Worm (Caenorhabditis elegans) whole organism, mixed stage, embryonic: ENCODE results near the gene fbxa-107.
A peak's percentile ranks its signal among the peaks of the same experiment; 100 is the strongest.

Source experiments
- M03D4.4 ChIP-seq: sonication (generic microtip); optimal IDR thresholded peaks from 2 replicates; lab custom pipeline; 2017; ENCODE audit warnings: mild to moderate bottlenecking, missing genetic modification characterization, missing compliant biosample characterization
- bed-3 ChIP-seq: fragments of 200-800 bp; sonication (Bioruptor generic); optimal IDR thresholded peaks from 3 replicates; lab custom pipeline; 2018; ENCODE audit warnings: mild to moderate bottlenecking, missing genetic modification characterization, moderate library complexity, missing compliant biosample characterization
- ceh-39 ChIP-seq: fragments of 150-350 bp; optimal IDR thresholded peaks from 2 replicates; lab custom pipeline; 2014; ENCODE audit warnings: missing biosample characterization, missing genetic modification characterization
- ceh-43 ChIP-seq: fragments of 200-800 bp; sonication (Bioruptor generic); optimal IDR thresholded peaks from 2 replicates; lab custom pipeline; 2018; ENCODE audit warnings: mild to moderate bottlenecking, missing genetic modification characterization, moderate library complexity, missing compliant biosample characterization
- ceh-83 ChIP-seq: fragments of 200-800 bp; sonication (Bioruptor generic); optimal IDR thresholded peaks from 2 replicates; lab custom pipeline; 2018; ENCODE audit warnings: mild to moderate bottlenecking, missing genetic modification characterization, missing compliant biosample characterization
- ces-1 ChIP-seq: fragments of 150-350 bp; optimal IDR thresholded peaks from 2 replicates; lab custom pipeline; 2014; ENCODE audit warnings: missing biosample characterization, missing genetic modification reagents, missing genetic modification characterization
- cnd-1 ChIP-seq: fragments of 200-800 bp; sonication (Bioruptor generic); optimal IDR thresholded peaks from 2 replicates; lab custom pipeline; 2018; ENCODE audit warnings: mild to moderate bottlenecking, missing genetic modification characterization, missing compliant biosample characterization
- drap-1 ChIP-seq: fragments of 200-800 bp; sonication (Bioruptor generic); optimal IDR thresholded peaks from 3 replicates; lab custom pipeline; 2018; ENCODE audit warnings: mild to moderate bottlenecking, missing genetic modification characterization, missing compliant biosample characterization
- elt-1 ChIP-seq: sonication (generic microtip); optimal IDR thresholded peaks from 2 replicates; lab custom pipeline; 2017; ENCODE audit warnings: missing genetic modification characterization, mild to moderate bottlenecking, missing compliant biosample characterization, antibody characterized with exemption, moderate library complexity, borderline replicate concordance; ENCODE audit not compliant: insufficient read depth
- elt-3 ChIP-seq: fragments of 150-350 bp; optimal IDR thresholded peaks from 2 replicates; lab custom pipeline; 2014; ENCODE audit warnings: missing biosample characterization, missing genetic modification characterization
- flh-1 ChIP-seq: fragments of 200-800 bp; sonication (Bioruptor generic); optimal IDR thresholded peaks from 2 replicates; lab custom pipeline; 2018; ENCODE audit warnings: mild to moderate bottlenecking, missing genetic modification characterization, moderate library complexity, missing compliant biosample characterization
- ham-2 ChIP-seq: fragments of 200-800 bp; sonication (Bioruptor generic); optimal IDR thresholded peaks from 2 replicates; lab custom pipeline; 2018; ENCODE audit warnings: mild to moderate bottlenecking, missing genetic modification characterization, missing compliant biosample characterization
- hlh-1 ChIP-seq: fragments of 150-350 bp; optimal IDR thresholded peaks from 2 replicates; lab custom pipeline; 2014; ENCODE audit warnings: missing biosample characterization, missing genetic modification reagents, missing genetic modification characterization
- lin-13 ChIP-seq: fragments of 150-350 bp; optimal IDR thresholded peaks from 2 replicates; lab custom pipeline; 2014; ENCODE audit warnings: missing biosample characterization, missing genetic modification characterization
- lsy-2 ChIP-seq: fragments of 150-350 bp; optimal IDR thresholded peaks from 2 replicates; lab custom pipeline; 2014; ENCODE audit warnings: missing biosample characterization, missing genetic modification characterization
- mab-5 ChIP-seq: fragments of 150-350 bp; optimal IDR thresholded peaks from 2 replicates; lab custom pipeline; 2014; ENCODE audit warnings: missing biosample characterization, missing genetic modification characterization
- mep-1 ChIP-seq: fragments of 150-350 bp; optimal IDR thresholded peaks from 2 replicates; lab custom pipeline; 2017; ENCODE audit warnings: missing biosample characterization, missing genetic modification reagents, missing genetic modification characterization, inconsistent platforms
- mls-2 ChIP-seq: sonication (generic microtip); optimal IDR thresholded peaks from 2 replicates; lab custom pipeline; 2016; ENCODE audit warnings: mild to moderate bottlenecking, missing genetic modification characterization, moderate library complexity, missing compliant biosample characterization
- nhr-12 ChIP-seq: fragments of 150-350 bp; optimal IDR thresholded peaks from 2 replicates; lab custom pipeline; 2014; ENCODE audit warnings: missing biosample characterization, missing genetic modification characterization
- nhr-2 ChIP-seq: fragments of 150-350 bp; optimal IDR thresholded peaks from 2 replicates; lab custom pipeline; 2014; ENCODE audit warnings: missing biosample characterization, missing genetic modification characterization
- nhr-28 ChIP-seq: fragments of 150-350 bp; optimal IDR thresholded peaks from 2 replicates; lab custom pipeline; 2014; ENCODE audit warnings: missing biosample characterization, missing genetic modification characterization
- nhr-76 ChIP-seq: sonication (generic microtip); optimal IDR thresholded peaks from 2 replicates; lab custom pipeline; 2017; ENCODE audit warnings: missing biosample characterization, missing genetic modification characterization
- pha-4 ChIP-seq: fragments of 150-350 bp; optimal IDR thresholded peaks from 2 replicates; lab custom pipeline; 2018; ENCODE audit warnings: missing biosample characterization, missing genetic modification reagents, missing genetic modification characterization
- sem-2 ChIP-seq: fragments of 200-800 bp; sonication (Bioruptor generic); optimal IDR thresholded peaks from 2 replicates; lab custom pipeline; 2018; ENCODE audit warnings: mild to moderate bottlenecking, missing genetic modification characterization, missing compliant biosample characterization
- snpc-4 ChIP-seq: fragments of 150-350 bp; optimal IDR thresholded peaks from 2 replicates; lab custom pipeline; 2014; ENCODE audit warnings: missing biosample characterization, missing genetic modification characterization
- sptf-1 ChIP-seq: sonication (generic microtip); optimal IDR thresholded peaks from 2 replicates; lab custom pipeline; 2017; ENCODE audit warnings: mild to moderate bottlenecking, missing genetic modification characterization, moderate library complexity, missing compliant biosample characterization
- tbx-8 ChIP-seq: fragments of 200-800 bp; sonication (Bioruptor generic); optimal IDR thresholded peaks from 2 replicates; lab custom pipeline; 2018; ENCODE audit warnings: mild to moderate bottlenecking, missing genetic modification characterization, moderate library complexity, missing compliant biosample characterization
- unc-62 ChIP-seq: fragments of 150-350 bp; optimal IDR thresholded peaks from 2 replicates; lab custom pipeline; 2014; ENCODE audit warnings: missing biosample characterization, missing genetic modification reagents, missing genetic modification characterization
- zip-8 ChIP-seq: fragments of 150-350 bp; optimal IDR thresholded peaks from 2 replicates; lab custom pipeline; 2014; ENCODE audit warnings: missing biosample characterization, missing genetic modification characterization
- ztf-11 ChIP-seq: fragments of 150-350 bp; optimal IDR thresholded peaks from 2 replicates; lab custom pipeline; 2014; ENCODE audit warnings: missing biosample characterization, missing genetic modification characterization

The fbxa-107 gene

DNA sequence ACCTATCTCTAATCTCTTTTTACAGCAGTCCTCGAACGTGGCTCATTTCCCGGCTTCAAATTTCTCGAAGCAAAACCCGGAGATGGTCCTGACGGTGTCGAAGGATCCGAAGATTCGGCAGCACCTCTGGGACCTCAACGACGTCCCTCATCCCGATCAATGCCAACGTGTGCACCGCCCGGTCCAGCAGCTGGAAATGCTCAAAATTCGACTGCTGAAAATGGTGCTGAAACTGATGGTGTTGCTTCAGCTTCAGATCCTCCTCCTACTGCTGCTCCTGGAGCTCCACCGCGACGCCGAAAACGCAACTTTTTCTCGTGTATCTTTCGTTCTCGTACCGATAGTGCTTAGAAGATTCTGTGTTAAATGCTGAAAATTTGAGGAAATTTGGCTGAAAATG lies 17.7 kb upstream of the fbxa-107 start:
- no peak for TF ChIP-seq cnd-1
- TF ChIP-seq mep-1 (tag; lab: Kevin White, UChicago) = no peak
- no peak for TF ChIP-seq lin-13 (tag; lab: Kevin White, UChicago)

DNA sequence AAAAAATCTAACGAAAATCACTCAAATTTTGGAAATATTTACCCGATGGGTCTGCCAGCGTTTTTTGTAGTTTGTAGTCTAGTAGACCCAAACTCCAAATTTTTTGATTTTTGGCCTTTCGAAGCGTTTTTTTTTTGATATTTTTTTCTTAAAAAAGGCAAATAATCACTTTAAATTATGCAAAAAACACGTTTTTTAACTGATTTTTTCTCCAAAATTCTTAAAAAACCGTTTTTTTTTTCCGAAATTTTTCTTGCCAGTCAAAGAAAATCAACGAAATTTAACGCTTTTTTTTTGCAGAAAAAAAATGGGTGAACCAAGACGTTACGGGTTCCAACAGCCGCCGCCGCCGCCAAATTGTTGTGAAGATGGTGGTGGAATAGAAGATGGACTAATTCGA lies 15.8 kb upstream of the fbxa-107 start, which contains the start of gene Y37H2A.1:
TSS of gene Y37H2A.1 (plus strand) at position 301 of the 400 bp plus-strand sequence.
- TF ChIP-seq ceh-39 (tag; lab: Kevin White, UChicago) (no peak), mls-2 (no peak), elt-3 (no peak), mab-5 (no peak), ceh-83 (GFP tag; lab: Kevin White, UChicago) (no peak), ham-2 (GFP tag; lab: Kevin White, UChicago) (no peak), bed-3 (GFP tag; lab: Kevin White, UChicago) (no peak), cnd-1 (no peak), sptf-1 (tag; lab: Kevin White, UChicago) (no peak), elt-1 (tag; lab: Kevin White, UChicago) (no peak), drap-1 (GFP tag; lab: Kevin White, UChicago) (no peak), mep-1 (tag; lab: Kevin White, UChicago) (no peak)
- TF ChIP-seq, all 35 proteins: peak for 0

DNA sequence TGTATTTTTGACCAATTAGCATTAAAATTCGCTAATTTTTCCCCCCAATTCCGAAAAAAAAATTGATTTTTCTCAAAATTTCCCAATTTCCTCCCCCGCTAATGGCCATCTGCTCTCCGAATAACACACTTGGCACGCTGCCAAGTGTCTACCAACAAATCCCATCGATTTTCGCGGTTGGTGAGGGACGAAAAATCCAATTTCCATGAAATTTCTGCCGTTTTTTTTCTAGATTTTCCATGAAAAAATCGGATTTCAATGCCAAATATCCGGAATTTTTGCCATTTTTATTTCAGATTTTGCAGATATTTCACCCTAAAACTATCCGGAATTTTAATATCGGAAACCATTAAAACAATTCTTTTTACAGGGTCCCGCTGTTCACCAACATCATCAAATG lies 14.3 kb upstream of the fbxa-107 start:
- TF ChIP-seq ceh-83 (GFP tag; lab: Kevin White, UChicago) (no peak), ceh-43 (no peak), mab-5 (no peak), M03D4.4 (tag; lab: Kevin White, UChicago) (no peak), ces-1 (GFP tag; lab: Kevin White, UChicago) (peak; percentile 25), nhr-76 (no peak), nhr-2 (no peak), ham-2 (GFP tag; lab: Kevin White, UChicago) (no peak), nhr-28 (no peak)
- TF ChIP-seq, all 35 proteins: peak for 1

DNA sequence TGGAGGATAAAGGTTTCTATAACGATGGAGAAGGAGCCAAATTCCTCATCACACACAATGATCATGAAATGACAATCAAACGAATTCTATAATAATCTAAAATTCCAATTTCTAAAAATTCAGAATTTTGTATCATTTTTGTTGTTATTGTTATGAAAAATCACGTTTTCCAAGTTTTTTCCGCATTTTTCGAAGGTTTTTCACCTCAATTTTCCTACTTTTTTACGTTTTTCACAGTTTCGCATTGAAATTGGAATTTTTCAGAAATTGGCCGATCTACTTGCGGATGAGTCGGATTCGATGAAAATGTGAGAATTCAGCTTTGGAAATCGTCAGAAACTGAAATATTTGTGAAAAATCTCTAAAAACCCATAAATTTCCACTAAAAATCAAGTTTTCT lies 1.3 kb downstream of the fbxa-107 start, which contains the start of gene fbxa-210:
TSS of gene fbxa-210 (plus strand) at position 301 of the 400 bp plus-strand sequence.
- no peak for TF ChIP-seq ces-1 (GFP tag; lab: Kevin White, UChicago)
- TF ChIP-seq snpc-4 (tag; lab: Kevin White, UChicago) = no peak
- TF ChIP-seq cnd-1 = no peak
- TF ChIP-seq nhr-76 = no peak
- TF ChIP-seq drap-1 (GFP tag; lab: Kevin White, UChicago) = no peak
- TF ChIP-seq nhr-12 (tag; lab: Kevin White, UChicago) = no peak
- no peak for TF ChIP-seq ceh-83 (GFP tag; lab: Kevin White, UChicago)
- no peak for TF ChIP-seq zip-8

ce11 chrV:18127192-18127591 lies 3.5 kb downstream of the fbxa-107 start, which contains the start of gene fbxa-211:
Gene fbxa-211, plus strand, starts transcription at chrV:18127519.
- no peak for TF ChIP-seq ces-1 (GFP tag; lab: Kevin White, UChicago)
- no peak for TF ChIP-seq ceh-43
- TF ChIP-seq mep-1 (tag; lab: Kevin White, UChicago) = no peak
- TF ChIP-seq ham-2 (GFP tag; lab: Kevin White, UChicago) = no peak
- no peak for TF ChIP-seq lsy-2 (tag; lab: Kevin White, UChicago)
- TF ChIP-seq tbx-8 (GFP tag; lab: Kevin White, UChicago) = no peak
- no peak for TF ChIP-seq nhr-76
- no peak for TF ChIP-seq flh-1 (GFP tag; lab: Kevin White, UChicago)

- TF ChIP-seq sptf-1 (tag; lab: Kevin White, UChicago) (no peak), sem-2 (GFP tag; lab: Kevin White, UChicago) (no peak)
Observed at ce11 chrV:18128545-18128944, 4.8 kb downstream of the fbxa-107 start.

DNA sequence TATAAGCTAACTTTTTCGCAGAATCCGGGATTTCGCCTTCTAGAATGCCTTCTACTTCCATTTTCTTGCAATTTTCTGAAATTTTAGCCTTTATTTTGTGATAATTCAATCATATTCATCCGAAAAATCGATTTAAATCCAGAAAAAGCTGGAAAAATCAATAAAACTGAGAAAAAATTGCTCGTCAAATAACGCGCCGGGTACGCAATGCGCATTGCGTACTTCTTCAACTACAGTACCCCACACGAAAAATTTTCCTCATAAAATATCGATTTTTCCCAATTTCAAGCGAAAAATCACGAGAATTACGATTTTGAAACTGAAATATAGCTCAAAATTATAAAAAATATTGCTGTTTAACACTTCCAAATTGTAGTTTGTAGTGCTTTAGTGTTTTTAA lies 7.3 kb downstream of the fbxa-107 start, which contains the start of gene Y37H2A.12:
TSS of gene Y37H2A.12 (minus strand) at position 81 of the 400 bp plus-strand sequence.
- TF ChIP-seq nhr-28 (no peak), M03D4.4 (tag; lab: Kevin White, UChicago) (no peak), cnd-1 (no peak), mls-2 (no peak), sem-2 (GFP tag; lab: Kevin White, UChicago) (no peak), unc-62 (GFP tag; lab: Kevin White, UChicago) (no peak), pha-4 (tag; lab: Kevin White, UChicago) (no peak), snpc-4 (tag; lab: Kevin White, UChicago) (no peak), hlh-1 (tag; lab: Kevin White, UChicago) (no peak), ceh-43 (no peak), ztf-11 (tag; lab: Kevin White, UChicago) (no peak), tbx-8 (GFP tag; lab: Kevin White, UChicago) (no peak)
- TF ChIP-seq, all 35 proteins: peak for 0
